Worm (Caenorhabditis elegans): ENCODE data around the gene F17E9.5.

ce11 chrIV:8345518-8345917 is at the start of gene F17E9.5:
- TF ChIP-seq flt-1 (GFP tag; IDR thresholded peaks at IDR 0.05) (no peak), tab-1 (GFP tag; IDR thresholded peaks at IDR 0.05) (no peak), ztf-29 (GFP tag; IDR thresholded peaks at IDR 0.05) (no peak), ztf-23 (GFP tag; IDR thresholded peaks at IDR 0.05) (no peak), klf-2 (GFP tag; conservative IDR thresholded peaks at IDR 0.05) (no peak), cog-1 (tag; optimal IDR thresholded peaks at IDR 0.05) (no peak)

Measured in whole organism, midembryonic.